Fruit fly (Drosophila melanogaster): ENCODE data around the gene Ac13E.

dm6 chrX:15602438-15602837 is 48.4 kb upstream of the Ac13E start:
- no peak for TF ChIP-seq pan (optimal IDR thresholded peaks at IDR 0.05)
- TF ChIP-seq CG8478 (optimal IDR thresholded peaks at IDR 0.05), result no peak
- no peak for TF ChIP-seq EcR (GFP tag; optimal IDR thresholded peaks at IDR 0.05)
- no peak for TF ChIP-seq psq (optimal IDR thresholded peaks at IDR 0.05)
